4 fruit fly cellular contexts compared by ENCODE assay signal in genomic region chr3R:31964701-31965323, dm6.
TF ChIP-seq lines count a peak whose summit lies in the region.

No protein-coding gene starts in this region.

- TF ChIP-seq CTCF in whole organism, embryonic (GFP tag; optimal IDR thresholded peaks at IDR 0.05; lab: Kevin White, UChicago): no peak

TF ChIP-seq in whole organism, adult, 20 proteins besides CTCF, POLR2A, EP300 and RAD21:
- TF ChIP-seq tj (GFP tag; optimal IDR thresholded peaks at IDR 0.05; lab: Kevin White, UChicago) (peak; percentile 75), kay (GFP tag; lab: Kevin White, UChicago; ENCODE audit: borderline replicate concordance) (no peak)

TF ChIP-seq in whole organism, embryonic, 481 proteins besides CTCF, POLR2A, EP300 and RAD21 (continues in another document):
- TF ChIP-seq crp (GFP tag; optimal IDR thresholded peaks at IDR 0.05; lab: Kevin White, UChicago) (peak in 1 of 2 experiments; percentile 32), gcm (GFP tag; optimal IDR thresholded peaks at IDR 0.05; lab: Kevin White, UChicago) (no peak), CG6689 (GFP tag; IDR thresholded peaks at IDR 0.05; lab: Robert Waterston, UW) (no peak), Lhr (GFP tag; optimal IDR thresholded peaks at IDR 0.05; lab: Kevin White, UChicago) (no peak), zf30C (GFP tag; optimal IDR thresholded peaks at IDR 0.05; lab: Kevin White, UChicago) (no peak), CG4820 (GFP tag; optimal IDR thresholded peaks at IDR 0.05; lab: Kevin White, UChicago) (no peak), CG17912 (GFP tag; optimal IDR thresholded peaks at IDR 0.05; lab: Kevin White, UChicago) (no peak), HLHmδ (GFP tag; optimal IDR thresholded peaks at IDR 0.05; lab: Kevin White, UChicago) (no peak), sqz (GFP tag; optimal IDR thresholded peaks at IDR 0.05; lab: Kevin White, UChicago) (no peak), chif (GFP tag; optimal IDR thresholded peaks at IDR 0.05; lab: Kevin White, UChicago) (no peak), dati (GFP tag; IDR thresholded peaks at IDR 0.05; lab: Robert Waterston, UW) (no peak), E2f2 (GFP tag; IDR thresholded peaks at IDR 0.05; lab: Robert Waterston, UW) (no peak), sd (tag; optimal IDR thresholded peaks at IDR 0.05; lab: Kevin White, UChicago) (peak; percentile 58), Ptx1 (GFP tag; IDR thresholded peaks at IDR 0.05; lab: Robert Waterston, UW) (no peak), ttk (GFP tag; IDR thresholded peaks at IDR 0.05; lab: Robert Waterston, UW) (no peak), nerfin-1 (tag; optimal IDR thresholded peaks at IDR 0.05; lab: Kevin White, UChicago) (no peak), CG12104 (GFP tag; optimal IDR thresholded peaks at IDR 0.05; lab: Kevin White, UChicago) (no peak), Pdp1 (GFP tag; optimal IDR thresholded peaks at IDR 0.05; lab: Kevin White, UChicago) (peak in 1 of 2 experiments; percentile 58), CG4282 (GFP tag; optimal IDR thresholded peaks at IDR 0.05; lab: Kevin White, UChicago) (no peak), CG13287 (GFP tag; IDR thresholded peaks at IDR 0.05; lab: Robert Waterston, UW; ENCODE audit: partially characterized antibody) (0 out of 2 replicates have a peak, but pooled peaks have one; percentile 18), trh (GFP tag; optimal IDR thresholded peaks at IDR 0.05; lab: Kevin White, UChicago) (no peak), eve (GFP tag; optimal IDR thresholded peaks at IDR 0.05; lab: Kevin White, UChicago) (peak in 1 of 2 experiments; percentile 18), chinmo (GFP tag; IDR thresholded peaks at IDR 0.05; lab: Robert Waterston, UW; ENCODE audit: partially characterized antibody) (0 out of 4 replicates have a peak, but pooled peaks have one; percentile 58), Med (GFP tag; lab: Kevin White, UChicago) (peak; percentile 12), lov (optimal IDR thresholded peaks at IDR 0.05; lab: Kevin White, UChicago) (no peak), lov (GFP tag; IDR thresholded peaks at IDR 0.05; lab: Robert Waterston, UW) (no peak), kni (GFP tag; optimal IDR thresholded peaks at IDR 0.05; lab: Kevin White, UChicago) (peak; percentile 36), sim (GFP tag; IDR thresholded peaks at IDR 0.05; lab: Robert Waterston, UW) (no peak), tll (GFP tag; optimal IDR thresholded peaks at IDR 0.05; lab: Kevin White, UChicago) (no peak), grn (GFP tag; optimal IDR thresholded peaks at IDR 0.05; lab: Kevin White, UChicago) (peak; percentile 86)

TF ChIP-seq in whole organism, prepupa, 60 proteins besides CTCF, POLR2A, EP300 and RAD21:
- no peak for TF ChIP-seq Eip93F (GFP tag; optimal IDR thresholded peaks at IDR 0.05; lab: Kevin White, UChicago)
- no peak for TF ChIP-seq spab (GFP tag; optimal IDR thresholded peaks at IDR 0.05; lab: Kevin White, UChicago)
- TF ChIP-seq vri (GFP tag; optimal IDR thresholded peaks at IDR 0.05; lab: Kevin White, UChicago): peak; percentile 18
- peak; percentile 54 for TF ChIP-seq dsx (GFP tag; optimal IDR thresholded peaks at IDR 0.05; lab: Kevin White, UChicago; ENCODE audit: poor library complexity, severe bottlenecking)

TF ChIP-seq in whole organism, pupa, 21 proteins besides CTCF, POLR2A, EP300 and RAD21:
- TF ChIP-seq Pif1A (GFP tag; optimal IDR thresholded peaks at IDR 0.05; lab: Kevin White, UChicago) (no peak), Pif1B (GFP tag; optimal IDR thresholded peaks at IDR 0.05; lab: Kevin White, UChicago) (no peak), EcR (GFP tag; optimal IDR thresholded peaks at IDR 0.05; lab: Kevin White, UChicago) (peak; percentile 10), rn (GFP tag; IDR thresholded peaks at IDR 0.05; lab: Robert Waterston, UW) (no peak)
TF ChIP-seq in whole organism, pupa: peak in this region for 1.
